Worm (Caenorhabditis elegans) whole organism, mixed stage, embryonic: Measurements from ENCODE around the gene F59F5.7.
A peak's percentile ranks its signal among the peaks of the same experiment; 100 is the strongest.

Experiments used
- M03D4.4 ChIP-seq: sonication (generic microtip); optimal IDR thresholded peaks from 2 replicates; lab custom pipeline; 2017; ENCODE audit warnings: mild to moderate bottlenecking, missing genetic modification characterization, missing compliant biosample characterization
- bed-3 ChIP-seq: fragments of 200-800 bp; sonication (Bioruptor generic); optimal IDR thresholded peaks from 3 replicates; lab custom pipeline; 2018; ENCODE audit warnings: mild to moderate bottlenecking, missing genetic modification characterization, moderate library complexity, missing compliant biosample characterization
- blmp-1 ChIP-seq: fragments of 150-350 bp; optimal IDR thresholded peaks from 2 replicates; lab custom pipeline; 2014; ENCODE audit warnings: missing biosample characterization, missing genetic modification characterization
- ceh-39 ChIP-seq: fragments of 150-350 bp; optimal IDR thresholded peaks from 2 replicates; lab custom pipeline; 2014; ENCODE audit warnings: missing biosample characterization, missing genetic modification characterization
- ceh-43 ChIP-seq: fragments of 200-800 bp; sonication (Bioruptor generic); optimal IDR thresholded peaks from 2 replicates; lab custom pipeline; 2018; ENCODE audit warnings: mild to moderate bottlenecking, missing genetic modification characterization, moderate library complexity, missing compliant biosample characterization
- ceh-83 ChIP-seq: fragments of 200-800 bp; sonication (Bioruptor generic); optimal IDR thresholded peaks from 2 replicates; lab custom pipeline; 2018; ENCODE audit warnings: mild to moderate bottlenecking, missing genetic modification characterization, missing compliant biosample characterization
- ces-1 ChIP-seq: fragments of 150-350 bp; optimal IDR thresholded peaks from 2 replicates; lab custom pipeline; 2014; ENCODE audit warnings: missing biosample characterization, missing genetic modification reagents, missing genetic modification characterization
- cnd-1 ChIP-seq: fragments of 200-800 bp; sonication (Bioruptor generic); optimal IDR thresholded peaks from 2 replicates; lab custom pipeline; 2018; ENCODE audit warnings: mild to moderate bottlenecking, missing genetic modification characterization, missing compliant biosample characterization
- drap-1 ChIP-seq: fragments of 200-800 bp; sonication (Bioruptor generic); optimal IDR thresholded peaks from 3 replicates; lab custom pipeline; 2018; ENCODE audit warnings: mild to moderate bottlenecking, missing genetic modification characterization, missing compliant biosample characterization
- elt-1 ChIP-seq: sonication (generic microtip); optimal IDR thresholded peaks from 2 replicates; lab custom pipeline; 2017; ENCODE audit warnings: missing genetic modification characterization, mild to moderate bottlenecking, missing compliant biosample characterization, antibody characterized with exemption, moderate library complexity, borderline replicate concordance; ENCODE audit not compliant: insufficient read depth
- elt-3 ChIP-seq: fragments of 150-350 bp; optimal IDR thresholded peaks from 2 replicates; lab custom pipeline; 2014; ENCODE audit warnings: missing biosample characterization, missing genetic modification characterization
- flh-1 ChIP-seq: fragments of 200-800 bp; sonication (Bioruptor generic); optimal IDR thresholded peaks from 2 replicates; lab custom pipeline; 2018; ENCODE audit warnings: mild to moderate bottlenecking, missing genetic modification characterization, moderate library complexity, missing compliant biosample characterization
- ham-2 ChIP-seq: fragments of 200-800 bp; sonication (Bioruptor generic); optimal IDR thresholded peaks from 2 replicates; lab custom pipeline; 2018; ENCODE audit warnings: mild to moderate bottlenecking, missing genetic modification characterization, missing compliant biosample characterization
- hlh-1 ChIP-seq: fragments of 150-350 bp; optimal IDR thresholded peaks from 2 replicates; lab custom pipeline; 2014; ENCODE audit warnings: missing biosample characterization, missing genetic modification reagents, missing genetic modification characterization
- lin-13 ChIP-seq: fragments of 150-350 bp; optimal IDR thresholded peaks from 2 replicates; lab custom pipeline; 2014; ENCODE audit warnings: missing biosample characterization, missing genetic modification characterization
- lin-32 ChIP-seq: fragments of 200-800 bp; sonication (Bioruptor generic); optimal IDR thresholded peaks from 2 replicates; lab custom pipeline; 2018; ENCODE audit warnings: mild to moderate bottlenecking, missing genetic modification characterization, missing compliant biosample characterization
- lsy-2 ChIP-seq: fragments of 150-350 bp; optimal IDR thresholded peaks from 2 replicates; lab custom pipeline; 2014; ENCODE audit warnings: missing biosample characterization, missing genetic modification characterization
- mab-5 ChIP-seq: fragments of 150-350 bp; optimal IDR thresholded peaks from 2 replicates; lab custom pipeline; 2014; ENCODE audit warnings: missing biosample characterization, missing genetic modification characterization
- mep-1 ChIP-seq: fragments of 150-350 bp; optimal IDR thresholded peaks from 2 replicates; lab custom pipeline; 2017; ENCODE audit warnings: missing biosample characterization, missing genetic modification reagents, missing genetic modification characterization, inconsistent platforms
- mls-2 ChIP-seq: sonication (generic microtip); optimal IDR thresholded peaks from 2 replicates; lab custom pipeline; 2016; ENCODE audit warnings: mild to moderate bottlenecking, missing genetic modification characterization, moderate library complexity, missing compliant biosample characterization
- nhr-12 ChIP-seq: fragments of 150-350 bp; optimal IDR thresholded peaks from 2 replicates; lab custom pipeline; 2014; ENCODE audit warnings: missing biosample characterization, missing genetic modification characterization
- nhr-2 ChIP-seq: fragments of 150-350 bp; optimal IDR thresholded peaks from 2 replicates; lab custom pipeline; 2014; ENCODE audit warnings: missing biosample characterization, missing genetic modification characterization
- nhr-237 ChIP-seq: fragments of 150-350 bp; optimal IDR thresholded peaks from 2 replicates; lab custom pipeline; 2014; ENCODE audit warnings: missing biosample characterization, missing genetic modification characterization
- nhr-28 ChIP-seq: fragments of 150-350 bp; optimal IDR thresholded peaks from 2 replicates; lab custom pipeline; 2014; ENCODE audit warnings: missing biosample characterization, missing genetic modification characterization
- nhr-76 ChIP-seq: sonication (generic microtip); optimal IDR thresholded peaks from 2 replicates; lab custom pipeline; 2017; ENCODE audit warnings: missing biosample characterization, missing genetic modification characterization
- pha-4 ChIP-seq: fragments of 150-350 bp; optimal IDR thresholded peaks from 2 replicates; lab custom pipeline; 2018; ENCODE audit warnings: missing biosample characterization, missing genetic modification reagents, missing genetic modification characterization
- sem-2 ChIP-seq: fragments of 200-800 bp; sonication (Bioruptor generic); optimal IDR thresholded peaks from 2 replicates; lab custom pipeline; 2018; ENCODE audit warnings: mild to moderate bottlenecking, missing genetic modification characterization, missing compliant biosample characterization
- snpc-4 ChIP-seq: fragments of 150-350 bp; optimal IDR thresholded peaks from 2 replicates; lab custom pipeline; 2014; ENCODE audit warnings: missing biosample characterization, missing genetic modification characterization
- sptf-1 ChIP-seq: sonication (generic microtip); optimal IDR thresholded peaks from 2 replicates; lab custom pipeline; 2017; ENCODE audit warnings: mild to moderate bottlenecking, missing genetic modification characterization, moderate library complexity, missing compliant biosample characterization
- tbx-8 ChIP-seq: fragments of 200-800 bp; sonication (Bioruptor generic); optimal IDR thresholded peaks from 2 replicates; lab custom pipeline; 2018; ENCODE audit warnings: mild to moderate bottlenecking, missing genetic modification characterization, moderate library complexity, missing compliant biosample characterization
- unc-120 ChIP-seq: sonication (generic microtip); optimal IDR thresholded peaks from 2 replicates; lab custom pipeline; 2017; ENCODE audit warnings: missing genetic modification characterization, missing compliant biosample characterization; ENCODE audit not compliant: poor library complexity, severe bottlenecking
- unc-39 ChIP-seq: fragments of 150-350 bp; optimal IDR thresholded peaks from 2 replicates; lab custom pipeline; 2014; ENCODE audit warnings: missing biosample characterization, missing genetic modification characterization
- unc-62 ChIP-seq: fragments of 150-350 bp; optimal IDR thresholded peaks from 2 replicates; lab custom pipeline; 2014; ENCODE audit warnings: missing biosample characterization, missing genetic modification reagents, missing genetic modification characterization
- zip-8 ChIP-seq: fragments of 150-350 bp; optimal IDR thresholded peaks from 2 replicates; lab custom pipeline; 2014; ENCODE audit warnings: missing biosample characterization, missing genetic modification characterization
- ztf-11 ChIP-seq: fragments of 150-350 bp; optimal IDR thresholded peaks from 2 replicates; lab custom pipeline; 2014; ENCODE audit warnings: missing biosample characterization, missing genetic modification characterization

The F59F5.7 gene

DNA sequence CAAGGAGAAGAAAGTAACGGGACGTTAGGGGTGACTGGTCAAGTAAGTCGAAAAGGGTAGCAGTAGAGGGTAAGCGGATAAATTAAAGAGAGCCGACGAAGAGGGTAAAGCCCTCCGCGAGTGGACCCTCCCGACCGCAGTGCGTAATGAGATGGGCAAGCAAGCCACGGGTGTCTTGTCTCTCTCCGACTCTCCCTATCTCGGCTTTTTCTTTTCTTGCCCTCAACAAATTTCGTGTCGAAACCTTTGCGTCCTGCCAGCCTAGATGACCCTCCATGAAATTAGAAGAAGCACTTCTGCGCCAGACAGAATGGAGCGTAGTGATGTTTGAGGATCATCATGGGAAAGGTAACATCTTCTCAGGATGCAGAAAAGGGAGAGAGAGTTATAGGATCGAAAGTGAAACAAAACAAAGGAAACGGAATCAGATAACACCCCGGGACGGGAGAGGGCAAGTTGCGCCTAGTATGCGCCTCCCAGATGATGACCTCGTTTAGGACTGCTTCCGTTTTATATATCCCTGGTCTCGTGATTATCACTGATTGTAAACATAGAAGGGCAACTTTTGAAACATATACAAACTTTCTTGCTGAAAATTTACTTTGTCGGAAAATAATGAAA, 34.6 kb downstream of the F59F5.7 start:
- TF ChIP-seq unc-39 (tag; lab: Kevin White, UChicago) (no peak), mls-2 (tag; lab: Kevin White, UChicago) (peak; percentile 35), cnd-1 (tag; lab: Kevin White, UChicago) (no peak), lin-32 (GFP tag; lab: Kevin White, UChicago) (no peak), elt-1 (no peak), snpc-4 (tag; lab: Kevin White, UChicago) (no peak), elt-3 (tag; lab: Kevin White, UChicago) (no peak), blmp-1 (peak; percentile 69), lsy-2 (tag; lab: Kevin White, UChicago) (no peak), flh-1 (GFP tag; lab: Kevin White, UChicago) (no peak), sem-2 (GFP tag; lab: Kevin White, UChicago) (no peak), ces-1 (GFP tag; lab: Kevin White, UChicago) (peak; percentile 65), tbx-8 (no peak), sptf-1 (tag; lab: Kevin White, UChicago) (peak; percentile 31), M03D4.4 (peak; percentile 0), nhr-237 (tag; lab: Kevin White, UChicago) (no peak), drap-1 (GFP tag; lab: Kevin White, UChicago) (no peak), bed-3 (GFP tag; lab: Kevin White, UChicago) (no peak), mep-1 (no peak), nhr-12 (tag; lab: Kevin White, UChicago) (no peak), lin-13 (tag; lab: Kevin White, UChicago) (no peak)
- TF ChIP-seq, all 35 proteins: peak for 5

DNA sequence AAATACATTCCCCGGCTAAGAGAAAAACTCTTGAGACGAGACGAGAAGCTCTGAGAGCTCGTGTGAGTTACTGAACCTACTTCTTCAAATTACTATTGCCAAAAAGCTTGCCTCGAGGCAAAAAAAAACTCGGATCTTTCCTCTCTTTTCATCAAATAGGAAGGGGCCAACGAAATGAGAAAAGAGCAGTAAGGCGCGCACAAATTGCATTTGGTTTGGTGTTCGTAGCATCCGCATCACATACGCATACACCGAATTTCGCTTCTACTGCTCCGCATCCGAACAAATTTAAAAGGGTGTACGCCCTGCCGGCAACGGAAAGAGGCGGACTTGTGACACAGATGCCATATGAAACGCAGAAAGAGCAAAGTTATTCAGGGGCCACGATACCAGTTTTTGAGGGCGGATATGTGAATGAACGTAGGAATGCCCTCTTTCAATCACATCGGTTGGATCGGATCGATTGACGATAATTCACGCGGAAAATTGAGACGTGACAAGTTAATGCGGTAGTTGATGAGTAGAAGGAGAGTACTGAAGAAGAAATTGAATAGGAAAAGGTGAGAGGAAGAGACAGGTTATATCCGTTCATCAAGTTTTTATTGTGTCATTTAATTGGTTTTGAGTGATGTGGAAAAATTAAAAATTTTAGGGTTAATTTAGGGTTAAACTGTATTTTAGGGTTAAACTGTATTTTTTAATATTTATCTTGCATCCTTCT, 35.6 kb downstream of the F59F5.7 start:
- TF ChIP-seq ces-1 (GFP tag; lab: Kevin White, UChicago) (peak; percentile 81), unc-62 (GFP tag; lab: Kevin White, UChicago) (peak; percentile 56), mls-2 (tag; lab: Kevin White, UChicago) (no peak)

DNA sequence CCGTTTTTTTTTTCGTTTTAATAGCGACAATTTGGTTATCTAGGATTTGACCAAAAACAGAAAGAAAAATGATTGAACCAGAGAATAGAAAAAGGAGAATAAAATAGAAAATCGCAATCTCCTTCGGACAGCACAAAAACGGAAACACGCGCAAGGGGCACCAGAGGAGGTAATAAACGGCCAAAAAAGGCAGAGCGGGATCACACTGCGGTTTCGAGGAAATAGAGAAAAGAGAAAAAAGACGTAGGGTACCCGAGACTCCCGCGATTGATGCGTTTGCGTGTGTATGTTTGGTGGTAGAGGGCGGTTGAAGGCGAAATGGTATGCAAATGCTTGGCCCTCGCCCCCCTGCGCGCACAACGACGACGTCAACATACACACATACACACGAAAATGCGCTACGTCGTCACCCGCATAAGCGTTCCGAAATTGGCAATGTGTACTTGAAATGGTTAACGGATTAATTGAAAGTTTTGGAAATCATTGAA, 37.2 kb downstream of the F59F5.7 start:
- TF ChIP-seq M03D4.4 = peak; percentile 4
- TF ChIP-seq unc-39 (tag; lab: Kevin White, UChicago) = no peak
- TF ChIP-seq zip-8 = no peak
- TF ChIP-seq ham-2 = peak; percentile 27
- TF ChIP-seq, all 35 proteins: peak for 2

DNA sequence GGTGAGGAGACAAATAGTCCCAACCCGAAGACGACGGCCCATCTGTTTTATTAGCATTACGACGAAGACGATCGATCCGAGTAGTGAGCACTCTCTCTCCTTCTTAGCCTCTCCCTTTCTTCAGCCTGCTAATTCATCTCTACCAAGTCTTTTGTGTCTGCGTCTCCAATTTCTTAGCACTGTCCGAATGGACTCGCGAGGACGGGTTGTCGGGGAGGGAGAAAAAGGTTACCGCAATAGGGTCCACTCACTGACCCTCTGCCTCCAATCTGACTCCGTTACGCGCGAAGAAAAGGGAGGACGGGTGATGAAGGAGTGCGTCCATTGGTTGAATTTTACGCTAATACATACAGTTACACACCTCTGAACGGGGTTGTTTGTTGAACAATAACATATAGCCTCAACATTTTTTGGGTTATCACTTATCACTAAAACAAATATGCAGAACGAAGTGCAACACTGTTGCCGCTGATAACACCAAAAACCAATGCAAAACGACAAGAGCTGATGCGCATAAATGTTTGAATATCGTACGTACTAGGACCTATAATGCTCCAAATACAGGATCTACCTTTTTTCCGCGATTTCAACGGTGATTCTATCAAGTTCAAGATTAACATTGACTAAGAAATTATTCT, 38.4 kb downstream of the F59F5.7 start:
- TF ChIP-seq ceh-43 (GFP tag; lab: Kevin White, UChicago) = no peak
- peak; percentile 28 for TF ChIP-seq ztf-11 (tag; lab: Kevin White, UChicago)
- TF ChIP-seq mab-5 (tag; lab: Kevin White, UChicago) = no peak
- peak; percentile 45 for TF ChIP-seq cnd-1 (tag; lab: Kevin White, UChicago)
- no peak for TF ChIP-seq elt-3 (tag; lab: Kevin White, UChicago)
- TF ChIP-seq zip-8 = no peak
- TF ChIP-seq unc-39 (tag; lab: Kevin White, UChicago) = no peak
- TF ChIP-seq lsy-2 (tag; lab: Kevin White, UChicago) = peak; percentile 37
- TF ChIP-seq bed-3 (GFP tag; lab: Kevin White, UChicago) = no peak
- TF ChIP-seq nhr-237 (tag; lab: Kevin White, UChicago) = no peak
- no peak for TF ChIP-seq nhr-76 (tag; lab: Kevin White, UChicago)
- TF ChIP-seq lin-32 (GFP tag; lab: Kevin White, UChicago) = no peak
- no peak for TF ChIP-seq sem-2 (GFP tag; lab: Kevin White, UChicago)
- TF ChIP-seq lin-13 (tag; lab: Kevin White, UChicago) = no peak
- peak; percentile 71 for TF ChIP-seq unc-120 (tag; lab: Kevin White, UChicago)
- TF ChIP-seq elt-1 = no peak
- peak; percentile 60 for TF ChIP-seq ceh-39 (tag; lab: Kevin White, UChicago)
- no peak for TF ChIP-seq flh-1 (GFP tag; lab: Kevin White, UChicago)
- TF ChIP-seq M03D4.4 = no peak
- TF ChIP-seq pha-4 (tag; lab: Kevin White, UChicago) = no peak
- TF ChIP-seq ceh-83 (GFP tag; lab: Kevin White, UChicago) = no peak
- TF ChIP-seq nhr-2 = peak; percentile 93
- no peak for TF ChIP-seq tbx-8
- TF ChIP-seq drap-1 (GFP tag; lab: Kevin White, UChicago) = peak; percentile 52
- TF ChIP-seq ces-1 (GFP tag; lab: Kevin White, UChicago) = peak; percentile 84
- TF ChIP-seq ham-2 = peak; percentile 80
- TF ChIP-seq unc-62 (GFP tag; lab: Kevin White, UChicago) = peak; percentile 54
- no peak for TF ChIP-seq snpc-4 (tag; lab: Kevin White, UChicago)
- TF ChIP-seq mls-2 (tag; lab: Kevin White, UChicago) = peak; percentile 73
- peak; percentile 50 for TF ChIP-seq hlh-1 (tag; lab: Kevin White, UChicago)
- no peak for TF ChIP-seq mep-1
- TF ChIP-seq nhr-12 (tag; lab: Kevin White, UChicago) = no peak
- TF ChIP-seq blmp-1 = no peak
- TF ChIP-seq nhr-28 = no peak
- TF ChIP-seq sptf-1 (tag; lab: Kevin White, UChicago) = peak; percentile 4
